Fruit fly (Drosophila melanogaster) whole organism, wandering third instar larva: ENCODE data around the gene Cow.

Source experiments
- Abd-B ChIP-seq: fragments of >200 bp; optimal IDR thresholded peaks from 2 replicates; lab custom pipeline; 2017; ENCODE audit warnings: missing biosample characterization, missing genetic modification characterization
- Dif ChIP-seq: fragments of 200-275, 200-300 bp; sonication (Bioruptor generic); optimal IDR thresholded peaks from 2 replicates; lab custom pipeline; 2018; ENCODE audit warnings: missing biosample characterization, missing genetic modification characterization; ENCODE audit not compliant: partially characterized antibody
- GATAd ChIP-seq: sonication (Bioruptor generic); optimal IDR thresholded peaks from 2 replicates; lab custom pipeline; 2016; ENCODE audit warnings: missing biosample characterization, missing genetic modification characterization
- HLH106 ChIP-seq: fragments of 200-800 bp; optimal IDR thresholded peaks from 3 replicates; lab custom pipeline; 2019; ENCODE audit warnings: missing biosample characterization, mild to moderate bottlenecking, missing genetic modification characterization, moderate library complexity
- Hnf4 ChIP-seq: fragments of 200-800 bp; sonication (Bioruptor generic); optimal IDR thresholded peaks from 2 replicates; lab custom pipeline; 2016; ENCODE audit warnings: missing biosample characterization, mild to moderate bottlenecking, missing genetic modification characterization
- Hr83 ChIP-seq: fragments of 200-300 bp; sonication (Bioruptor generic); optimal IDR thresholded peaks from 2 replicates; lab custom pipeline; 2016; ENCODE audit warnings: missing biosample characterization, mild to moderate bottlenecking, missing genetic modification characterization, moderate library complexity; ENCODE audit not compliant: poor library complexity, severe bottlenecking
- Jra ChIP-seq: sonication (Bioruptor generic); optimal IDR thresholded peaks from 2 replicates; lab custom pipeline; 2016; ENCODE audit warnings: missing biosample characterization, missing genetic modification characterization
- Mio ChIP-seq: sonication (Bioruptor generic); optimal IDR thresholded peaks from 2 replicates; lab custom pipeline; 2016; ENCODE audit warnings: missing biosample characterization, missing genetic modification characterization
- Myc ChIP-seq: fragments of >200 bp; optimal IDR thresholded peaks from 2 replicates; lab custom pipeline; 2017
- N ChIP-seq: fragments of >200 bp; optimal IDR thresholded peaks from 2 replicates; lab custom pipeline; 2018; ENCODE audit warnings: missing biosample characterization, missing external identifiers, missing genetic modification characterization
- OdsH ChIP-seq: fragments of 200-800 bp; sonication (Bioruptor generic); optimal IDR thresholded peaks from 2 replicates; lab custom pipeline; 2016; ENCODE audit warnings: missing biosample characterization, mild to moderate bottlenecking, missing genetic modification characterization
- Rel ChIP-seq, 2 experiments: fragments of 200-800 bp; sonication (Bioruptor generic) in 1 of 2; optimal IDR thresholded peaks; 2 replicates in 1 of 2; 3 replicates in 1 of 2; lab custom pipeline; 2016 to 2019; ENCODE audit warnings: mild to moderate bottlenecking in 2 of 2, missing biosample characterization in 2 of 2, missing genetic modification characterization in 2 of 2, moderate library complexity in 1 of 2
- Sp1 ChIP-seq: fragments of 200-800 bp; sonication (Bioruptor generic); optimal IDR thresholded peaks from 3 replicates; lab custom pipeline; 2019; ENCODE audit warnings: missing biosample characterization, mild to moderate bottlenecking, missing genetic modification characterization, moderate library complexity
- Vsx2 ChIP-seq: fragments of 200-300, 225-300 bp; sonication (Bioruptor generic); optimal IDR thresholded peaks from 2 replicates; lab custom pipeline; 2018; ENCODE audit warnings: missing biosample characterization, missing genetic modification characterization; ENCODE audit not compliant: partially characterized antibody
- br ChIP-seq: fragments of 200-800 bp; sonication (Bioruptor generic); optimal IDR thresholded peaks from 2 replicates; lab custom pipeline; 2016; ENCODE audit warnings: missing biosample characterization, missing genetic modification characterization
- dl ChIP-seq, 2 experiments: fragments of 175-275, 200-275 bp in 1 of 2; fragments of 200-275 bp in 1 of 2; sonication (Bioruptor generic); optimal IDR thresholded peaks; lab custom pipeline; 2018; ENCODE audit warnings: mild to moderate bottlenecking in 2 of 2, missing biosample characterization in 2 of 2, missing genetic modification characterization in 2 of 2, moderate library complexity in 2 of 2; ENCODE audit not compliant: partially characterized antibody in 2 of 2, insufficient read depth in 1 of 2
- ey ChIP-seq: fragments of 200-800 bp; sonication (Bioruptor generic); optimal IDR thresholded peaks from 2 replicates; lab custom pipeline; 2016; ENCODE audit warnings: missing biosample characterization, missing genetic modification characterization
- foxo ChIP-seq, 2 experiments: fragments of 200-800 bp; sonication (Bioruptor generic); optimal IDR thresholded peaks; 2 replicates in 1 of 2; 3 replicates in 1 of 2; lab custom pipeline; 2016 to 2017; ENCODE audit warnings: missing biosample characterization in 2 of 2, missing genetic modification characterization in 2 of 2
- fru ChIP-seq: fragments of 200-800 bp; sonication (Bioruptor generic); optimal IDR thresholded peaks from 3 replicates; lab custom pipeline; 2016; ENCODE audit warnings: missing biosample characterization, mild to moderate bottlenecking, missing genetic modification characterization
- h ChIP-seq: fragments of 200-800 bp; sonication (Bioruptor generic); optimal IDR thresholded peaks from 3 replicates; lab custom pipeline; 2016; ENCODE audit warnings: missing biosample characterization, mild to moderate bottlenecking, missing genetic modification characterization
- jim ChIP-seq: fragments of 175-275, 200-325 bp; sonication (Bioruptor generic); optimal IDR thresholded peaks from 2 replicates; lab custom pipeline; 2016; ENCODE audit warnings: missing biosample characterization, mild to moderate bottlenecking, missing genetic modification characterization
- lola ChIP-seq: fragments of >200 bp; optimal IDR thresholded peaks from 2 replicates; lab custom pipeline; 2017; ENCODE audit warnings: missing biosample characterization, missing genetic modification characterization
- pan ChIP-seq: fragments of >200 bp; optimal IDR thresholded peaks from 2 replicates; lab custom pipeline; 2017
- psq ChIP-seq: fragments of 200-800 bp; sonication (Bioruptor generic); optimal IDR thresholded peaks from 3 replicates; lab custom pipeline; 2017; ENCODE audit warnings: missing biosample characterization, mild to moderate bottlenecking, missing genetic modification characterization, moderate library complexity
- rgr ChIP-seq: fragments of 200-800 bp; sonication (Bioruptor generic); optimal IDR thresholded peaks from 3 replicates; lab custom pipeline; 2016; ENCODE audit warnings: missing biosample characterization, mild to moderate bottlenecking, missing genetic modification characterization
- sv ChIP-seq: fragments of 200-800 bp; sonication (Bioruptor generic); optimal IDR thresholded peaks from 3 replicates; lab custom pipeline; 2016; ENCODE audit warnings: missing biosample characterization, missing genetic modification characterization
- tai ChIP-seq: sonication (Bioruptor generic); optimal IDR thresholded peaks from 2 replicates; lab custom pipeline; 2016; ENCODE audit warnings: missing biosample characterization, missing genetic modification characterization
- woc ChIP-seq: sonication (Bioruptor generic); optimal IDR thresholded peaks from 2 replicates; lab custom pipeline; 2016; ENCODE audit warnings: missing biosample characterization, mild to moderate bottlenecking, missing genetic modification characterization

The Cow gene

DNA sequence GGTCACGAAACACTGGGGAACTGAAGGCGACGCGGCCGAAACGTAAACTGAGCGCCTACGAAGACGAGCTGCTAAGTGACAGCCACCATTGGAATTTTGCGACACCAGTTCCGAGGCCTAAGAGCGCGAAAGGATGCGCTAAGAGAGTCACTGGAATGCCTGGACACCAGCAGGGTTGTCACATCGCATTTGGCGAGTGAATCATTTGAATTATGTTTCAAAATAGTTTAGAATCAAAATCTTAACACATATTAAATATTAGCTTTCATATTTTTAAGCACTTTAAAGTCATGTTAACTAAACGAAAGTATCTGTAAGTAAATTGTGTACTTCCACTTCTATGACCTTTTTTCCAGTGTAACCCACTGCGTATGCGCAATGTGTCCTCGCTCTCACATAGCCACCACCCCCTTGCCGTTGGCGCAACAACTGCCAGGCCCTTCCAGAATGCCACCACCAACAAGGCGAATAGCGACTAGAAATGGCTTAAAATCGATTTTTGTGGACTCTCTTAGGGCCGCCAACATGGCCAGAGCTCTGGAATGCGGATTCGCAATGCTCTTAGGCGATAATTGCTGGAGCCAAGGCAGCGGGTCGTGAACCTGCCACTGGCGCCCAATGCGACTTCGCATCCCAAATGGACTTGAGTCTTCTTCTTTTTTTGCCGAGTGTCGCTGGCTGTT lies at the start of gene Cow:
Gene Cow (minus strand): TSS at position 51 of the 683 bp plus-strand sequence.
- TF ChIP-seq ey (GFP tag; lab: Kevin White, UChicago) (peak; percentile 38), N (GFP tag; lab: Kevin White, UChicago) (no peak), fru (GFP tag; lab: Kevin White, UChicago) (peak; percentile 19), rgr (peak; percentile 46), Hnf4 (GFP tag; lab: Kevin White, UChicago) (no peak), pan (lab: Kevin White, UChicago) (no peak), br (GFP tag; lab: Kevin White, UChicago) (peak; percentile 38), Mio (GFP tag; lab: Kevin White, UChicago) (no peak), Sp1 (GFP tag; lab: Kevin White, UChicago) (peak; percentile 23), HLH106 (peak; percentile 34), sv (GFP tag; lab: Kevin White, UChicago) (peak; percentile 0), Abd-B (GFP tag; lab: Kevin White, UChicago) (no peak), foxo (GFP tag; optimal IDR thresholded peaks at IDR 0.05; lab: Kevin White, UChicago) (peak in 1 of 2 experiments; percentile 48), h (GFP tag; lab: Kevin White, UChicago) (peak; percentile 50)
- TF ChIP-seq, all 38 proteins: peak for 9

dm6 chr3R:23161288-23161870 lies 48.8 kb upstream of the Cow start, which contains the start of gene CG13829:
TSS of gene CG13829 (minus strand) at chr3R:23161338.
- TF ChIP-seq Hnf4 (GFP tag; lab: Kevin White, UChicago): no peak
- no peak for TF ChIP-seq Rel (GFP tag; optimal IDR thresholded peaks at IDR 0.05; lab: Kevin White, UChicago)
- TF ChIP-seq Rel (tag; optimal IDR thresholded peaks at IDR 0.05; lab: Kevin White, UChicago): peak; percentile 91
- peak; percentile 12 for TF ChIP-seq h (GFP tag; lab: Kevin White, UChicago)
- TF ChIP-seq Vsx2 (GFP tag; lab: Kevin White, UChicago): peak; percentile 93
- TF ChIP-seq, all 38 proteins: peak for 3

- TF ChIP-seq HLH106 (no peak), foxo (GFP tag; optimal IDR thresholded peaks at IDR 0.05; lab: Kevin White, UChicago) (peak in 1 of 2 experiments; percentile 10)
These were observed 46.9 kb upstream of the Cow start, which contains the start of gene VhaAC39-2 for dm6 chr3R:23159289-23159956. TSS of gene VhaAC39-2 (minus strand) at chr3R:23159316.

dm6 chr3R:23157664-23158151 lies 45.2 kb upstream of the Cow start, which contains the start of gene unk:
TSS of gene unk (minus strand) at chr3R:23157862.
- TF ChIP-seq rgr (no peak), h (GFP tag; lab: Kevin White, UChicago) (peak; percentile 33), HLH106 (peak; percentile 6), Sp1 (GFP tag; lab: Kevin White, UChicago) (no peak), Hr83 (GFP tag; lab: Kevin White, UChicago) (peak; percentile 37), OdsH (GFP tag; lab: Kevin White, UChicago) (no peak), Myc (lab: Kevin White, UChicago) (peak; percentile 9)

- peak; percentile 72 for TF ChIP-seq Rel (GFP tag; optimal IDR thresholded peaks at IDR 0.05; lab: Kevin White, UChicago)
- TF ChIP-seq Rel (tag; optimal IDR thresholded peaks at IDR 0.05; lab: Kevin White, UChicago): peak; percentile 69
- TF ChIP-seq Dif (GFP tag; lab: Kevin White, UChicago): peak; percentile 8
- no peak for TF ChIP-seq pan (lab: Kevin White, UChicago)
- peak; percentile 22 for TF ChIP-seq h (GFP tag; lab: Kevin White, UChicago)
- TF ChIP-seq jim (GFP tag; lab: Kevin White, UChicago): no peak
- no peak for TF ChIP-seq lola (GFP tag; lab: Kevin White, UChicago)
- no peak for TF ChIP-seq tai (GFP tag; lab: Kevin White, UChicago)
- TF ChIP-seq N (GFP tag; lab: Kevin White, UChicago): peak; percentile 72
- no peak for TF ChIP-seq sv (GFP tag; lab: Kevin White, UChicago)
- peak; percentile 35 for TF ChIP-seq Abd-B (GFP tag; lab: Kevin White, UChicago)
- TF ChIP-seq ey (GFP tag; lab: Kevin White, UChicago): no peak
- TF ChIP-seq Mio (GFP tag; lab: Kevin White, UChicago): no peak
- TF ChIP-seq Jra: peak; percentile 8
- TF ChIP-seq Vsx2 (GFP tag; lab: Kevin White, UChicago): no peak
- TF ChIP-seq psq (GFP tag; lab: Kevin White, UChicago): peak; percentile 99
- TF ChIP-seq Sp1 (GFP tag; lab: Kevin White, UChicago): peak; percentile 31
- peak; percentile 12 for TF ChIP-seq HLH106
- TF ChIP-seq GATAd: no peak
- no peak for TF ChIP-seq Myc (lab: Kevin White, UChicago)
- peak in 1 of 2 experiments; percentile 21 for TF ChIP-seq dl (GFP tag; optimal IDR thresholded peaks at IDR 0.05; lab: Kevin White, UChicago; ENCODE audit: insufficient read depth in 1 of 2, partially characterized antibody in 2 of 2)
- peak; percentile 3 for TF ChIP-seq OdsH (GFP tag; lab: Kevin White, UChicago)
- no peak for TF ChIP-seq woc (GFP tag; lab: Kevin White, UChicago)
These were observed 44.5 kb upstream of the Cow start for dm6 chr3R:23156865-23157515.
